Worm (Caenorhabditis elegans): ENCODE results near the gene slc-25A26.

Gene slc-25A26

ce11 chrIV:8923381-8923780, 6.9 kb upstream of the slc-25A26 start:
- TF ChIP-seq unc-62 (GFP tag; optimal IDR thresholded peaks at IDR 0.05): no peak

ce11 chrIV:8924126-8924525, 6.1 kb upstream of the slc-25A26 start:
- no peak for TF ChIP-seq unc-62 (GFP tag; optimal IDR thresholded peaks at IDR 0.05)

- TF ChIP-seq unc-62 (GFP tag; optimal IDR thresholded peaks at IDR 0.05): no peak
Measured at ce11 chrIV:8925990-8926389, 4.3 kb upstream of the slc-25A26 start, which contains the start of the genes D1046.2 and cfim-2. Gene D1046.2, minus strand, starts transcription at chrIV:8926067. Gene cfim-2, plus strand, starts transcription at chrIV:8926324.

ce11 chrIV:8926511-8926910, 3.7 kb upstream of the slc-25A26 start:
- no peak for TF ChIP-seq unc-62 (GFP tag; optimal IDR thresholded peaks at IDR 0.05)

- TF ChIP-seq unc-62 (GFP tag; optimal IDR thresholded peaks at IDR 0.05): no peak
Measured at ce11 chrIV:8927093-8927492, 3.1 kb upstream of the slc-25A26 start.

- TF ChIP-seq unc-62 (GFP tag; optimal IDR thresholded peaks at IDR 0.05): no peak
Measured at ce11 chrIV:8933575-8933974, 3.3 kb downstream of the slc-25A26 start, which contains the start of gene D1046.4. Gene D1046.4, plus strand, starts transcription at chrIV:8933875.

- no peak for TF ChIP-seq unc-62 (GFP tag; optimal IDR thresholded peaks at IDR 0.05)
Measured at ce11 chrIV:8943430-8943829, 13.2 kb downstream of the slc-25A26 start.

- TF ChIP-seq unc-62 (GFP tag; optimal IDR thresholded peaks at IDR 0.05): no peak
Measured at ce11 chrIV:8947146-8947545, 16.9 kb downstream of the slc-25A26 start.

ce11 chrIV:8949078-8950039, 19.1 kb downstream of the slc-25A26 start:
- TF ChIP-seq unc-62 (GFP tag; optimal IDR thresholded peaks at IDR 0.05): no peak

ce11 chrIV:8951953-8952567, 21.8 kb downstream of the slc-25A26 start:
- TF ChIP-seq unc-62 (GFP tag; optimal IDR thresholded peaks at IDR 0.05): no peak

ce11 chrIV:8954126-8954525, 23.9 kb downstream of the slc-25A26 start:
- no peak for TF ChIP-seq unc-62 (GFP tag; optimal IDR thresholded peaks at IDR 0.05)

- TF ChIP-seq unc-62 (GFP tag; optimal IDR thresholded peaks at IDR 0.05): no peak
Measured at ce11 chrIV:8956189-8956588, 25.9 kb downstream of the slc-25A26 start, which contains the start of gene tpra-1. Gene tpra-1, plus strand, starts transcription at chrIV:8956489.

ce11 chrIV:8965883-8966282, 35.6 kb downstream of the slc-25A26 start, which contains the start of gene C53B4.2:
Gene C53B4.2, plus strand, starts transcription at chrIV:8966183.
- no peak for TF ChIP-seq unc-62 (GFP tag; optimal IDR thresholded peaks at IDR 0.05)

ce11 chrIV:8967990-8968389, 37.7 kb downstream of the slc-25A26 start, which contains the start of gene suex-2:
Gene suex-2, plus strand, starts transcription at chrIV:8968290.
- TF ChIP-seq unc-62 (GFP tag; optimal IDR thresholded peaks at IDR 0.05): no peak

- no peak for TF ChIP-seq unc-62 (GFP tag; optimal IDR thresholded peaks at IDR 0.05)
Measured at ce11 chrIV:8973249-8973958, 43.2 kb downstream of the slc-25A26 start, which contains the start of gene C53B4.3. Gene C53B4.3, minus strand, starts transcription at chrIV:8973712.
